Fruit fly (Drosophila melanogaster) whole organism: ENCODE results near the gene CG12096.

Source experiments
- CG8478 ChIP-seq: fragments of >200 bp; optimal IDR thresholded peaks from 2 replicates; lab custom pipeline; 2018; ENCODE audit warnings: inconsistent platforms
- Dll ChIP-seq: fragments of >200 bp; optimal IDR thresholded peaks from 2 replicates; lab custom pipeline; 2017
- EcR ChIP-seq, 2 experiments: fragments of >200 bp; optimal IDR thresholded peaks; 2 replicates each; lab custom pipeline; 2017; ENCODE audit warnings: missing biosample characterization in 2 of 2, missing genetic modification characterization in 2 of 2, missing genetic modification reagents in 2 of 2
- pan ChIP-seq: fragments of >200 bp; optimal IDR thresholded peaks from 2 replicates; lab custom pipeline; 2017
- psq ChIP-seq: fragments of >200 bp; optimal IDR thresholded peaks from 2 replicates; lab custom pipeline; 2017
- usp ChIP-seq: fragments of >200 bp; optimal IDR thresholded peaks from 2 replicates; lab custom pipeline; 2017; ENCODE audit warnings: missing biosample characterization, missing genetic modification characterization, mixed read lengths

dm6 chrX:13143100-13143499 lies 16.3 kb upstream of the CG12096 start:
- TF ChIP-seq Dll (lab: Kevin White, UChicago), result no peak
- TF ChIP-seq CG8478 (lab: Kevin White, UChicago), result no peak
- no peak for TF ChIP-seq EcR (GFP tag; optimal IDR thresholded peaks at IDR 0.05; lab: Kevin White, UChicago)
- no peak for TF ChIP-seq pan
- no peak for TF ChIP-seq psq
- no peak for TF ChIP-seq usp (GFP tag; lab: Kevin White, UChicago)
